Worm (Caenorhabditis elegans) whole organism, mixed stage, embryonic: ENCODE results near the gene W09D10.5.

Experiments
- blmp-1 ChIP-seq: fragments of 150-350 bp; optimal IDR thresholded peaks from 2 replicates; lab custom pipeline; 2014; ENCODE audit warnings: missing biosample characterization, missing genetic modification characterization
- ces-1 ChIP-seq: fragments of 150-350 bp; optimal IDR thresholded peaks from 2 replicates; lab custom pipeline; 2014; ENCODE audit warnings: missing biosample characterization, missing genetic modification reagents, missing genetic modification characterization
- lin-13 ChIP-seq: fragments of 150-350 bp; optimal IDR thresholded peaks from 2 replicates; lab custom pipeline; 2014; ENCODE audit warnings: missing biosample characterization, missing genetic modification characterization
- lsy-2 ChIP-seq: fragments of 150-350 bp; optimal IDR thresholded peaks from 2 replicates; lab custom pipeline; 2014; ENCODE audit warnings: missing biosample characterization, missing genetic modification characterization
- mls-2 ChIP-seq: sonication (generic microtip); optimal IDR thresholded peaks from 2 replicates; lab custom pipeline; 2016; ENCODE audit warnings: mild to moderate bottlenecking, missing genetic modification characterization, moderate library complexity, missing compliant biosample characterization
- nhr-12 ChIP-seq: fragments of 150-350 bp; optimal IDR thresholded peaks from 2 replicates; lab custom pipeline; 2014; ENCODE audit warnings: missing biosample characterization, missing genetic modification characterization
- nhr-76 ChIP-seq: sonication (generic microtip); optimal IDR thresholded peaks from 2 replicates; lab custom pipeline; 2017; ENCODE audit warnings: missing biosample characterization, missing genetic modification characterization
- pha-4 ChIP-seq: fragments of 150-350 bp; optimal IDR thresholded peaks from 2 replicates; lab custom pipeline; 2018; ENCODE audit warnings: missing biosample characterization, missing genetic modification reagents, missing genetic modification characterization
- sem-2 ChIP-seq: fragments of 200-800 bp; sonication (Bioruptor generic); optimal IDR thresholded peaks from 2 replicates; lab custom pipeline; 2018; ENCODE audit warnings: mild to moderate bottlenecking, missing genetic modification characterization, missing compliant biosample characterization
- snpc-4 ChIP-seq: fragments of 150-350 bp; optimal IDR thresholded peaks from 2 replicates; lab custom pipeline; 2014; ENCODE audit warnings: missing biosample characterization, missing genetic modification characterization
- sptf-1 ChIP-seq: sonication (generic microtip); optimal IDR thresholded peaks from 2 replicates; lab custom pipeline; 2017; ENCODE audit warnings: mild to moderate bottlenecking, missing genetic modification characterization, moderate library complexity, missing compliant biosample characterization
- unc-39 ChIP-seq: fragments of 150-350 bp; optimal IDR thresholded peaks from 2 replicates; lab custom pipeline; 2014; ENCODE audit warnings: missing biosample characterization, missing genetic modification characterization
- unc-62 ChIP-seq: fragments of 150-350 bp; optimal IDR thresholded peaks from 2 replicates; lab custom pipeline; 2014; ENCODE audit warnings: missing biosample characterization, missing genetic modification reagents, missing genetic modification characterization
- ztf-11 ChIP-seq: fragments of 150-350 bp; optimal IDR thresholded peaks from 2 replicates; lab custom pipeline; 2014; ENCODE audit warnings: missing biosample characterization, missing genetic modification characterization

DNA sequence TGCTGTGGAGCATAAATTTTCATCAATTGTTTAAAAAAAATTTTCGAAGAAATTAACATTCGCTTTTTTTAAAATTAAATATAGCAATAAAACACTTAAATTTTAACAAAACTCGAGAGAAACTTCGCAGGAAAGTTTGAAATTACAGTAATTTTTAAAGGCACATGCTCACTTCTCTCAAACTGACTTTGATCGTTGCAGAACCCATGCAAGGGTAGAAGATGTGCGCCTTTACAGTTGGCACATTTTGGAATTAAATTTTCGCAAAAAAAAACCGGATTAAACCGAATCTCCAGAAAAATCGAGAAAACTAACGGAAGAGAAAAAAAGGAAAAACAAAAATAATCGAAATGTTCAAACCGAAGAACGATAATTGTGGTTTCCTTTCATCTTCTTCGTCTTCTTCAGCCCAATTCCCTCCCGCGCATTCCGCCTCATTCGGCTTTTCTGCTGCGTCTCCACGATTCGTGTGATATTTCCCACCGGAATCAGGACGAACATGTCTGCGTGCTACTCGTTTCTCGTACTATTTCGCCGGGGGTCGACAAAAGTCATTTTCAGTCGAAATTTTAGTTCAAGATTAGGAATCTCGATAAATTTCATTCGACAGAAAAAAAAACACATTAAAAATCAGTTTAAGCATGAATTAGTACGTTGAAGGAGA, 25.1 kb upstream of the W09D10.5 start:
- TF ChIP-seq mls-2 (no peak), nhr-12 (tag; lab: Kevin White, UChicago) (no peak), snpc-4 (tag; lab: Kevin White, UChicago) (no peak), blmp-1 (tag; lab: Kevin White, UChicago) (no peak), ztf-11 (no peak), unc-62 (GFP tag; lab: Kevin White, UChicago) (no peak), unc-39 (no peak), pha-4 (tag; lab: Kevin White, UChicago) (no peak), ces-1 (GFP tag; lab: Kevin White, UChicago) (no peak), nhr-76 (tag; lab: Kevin White, UChicago) (no peak), lin-13 (tag; lab: Kevin White, UChicago) (no peak), lsy-2 (tag; lab: Kevin White, UChicago) (no peak), sptf-1 (tag; lab: Kevin White, UChicago) (no peak), sem-2 (GFP tag; lab: Kevin White, UChicago) (no peak)
